Worm (Caenorhabditis elegans) whole organism, L4 larva: ENCODE data around the gene nimk-1.

Experiments used
- ZK337.2 ChIP-seq: fragments of 200-800 bp; sonication (Bioruptor generic); IDR thresholded peaks from 2 replicates; pipeline ENCODE4 v1.3.6; 2022; ENCODE audit warnings: missing genetic modification reagents, missing genetic modification characterization, missing compliant biosample characterization
- egl-27 ChIP-seq: sonication (generic microtip); optimal IDR thresholded peaks from 3 replicates; lab custom pipeline; 2017; ENCODE audit warnings: missing biosample characterization, missing genetic modification reagents, missing genetic modification characterization
- lsy-2 ChIP-seq, 2 experiments: fragments of 150-350 bp in 1 of 2; sonication (generic microtip) in 1 of 2; optimal IDR thresholded peaks; 2 replicates each; lab custom pipeline; 2014 to 2017; ENCODE audit warnings: missing biosample characterization in 2 of 2, missing genetic modification characterization in 2 of 2

DNA sequence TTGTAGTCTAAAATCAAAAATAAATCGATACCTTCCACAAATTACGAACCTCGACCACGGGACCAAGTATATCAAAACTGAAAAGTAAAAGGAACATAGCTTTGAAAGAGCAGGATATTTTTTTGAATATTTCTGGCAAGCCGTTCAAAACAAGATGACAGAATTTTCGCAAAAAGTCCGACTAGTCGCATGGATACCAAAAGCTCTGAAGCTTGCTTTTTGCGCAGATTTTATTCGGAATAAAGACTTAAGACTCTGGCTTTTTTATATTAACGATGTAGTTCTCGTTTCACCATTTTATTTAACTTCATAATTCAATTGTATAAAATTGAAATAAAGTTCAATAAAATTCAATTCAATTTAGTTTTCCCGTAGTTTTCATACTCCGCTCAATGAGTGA is 38.0 kb downstream of the nimk-1 start, which contains the start of gene Y38E10A.2:
- TF ChIP-seq ZK337.2 (GFP tag; lab: Robert Waterston, UW) (no peak), egl-27 (tag; lab: Kevin White, UChicago) (no peak), lsy-2 (tag; optimal IDR thresholded peaks at IDR 0.05; lab: Kevin White, UChicago) (no peak)
